Worm (Caenorhabditis elegans) whole organism, late embryonic: ENCODE measurements around the gene C33F10.11.

Source experiments
- C38D4.7 ChIP-seq: fragments of 200-800 bp; sonication (Bioruptor generic); optimal IDR thresholded peaks from 2 replicates; lab custom pipeline; 2018; ENCODE audit warnings: mild to moderate bottlenecking, missing genetic modification characterization, moderate library complexity, missing compliant biosample characterization
- K02D7.2 ChIP-seq: sonication (generic microtip); optimal IDR thresholded peaks from 2 replicates; lab custom pipeline; 2017; ENCODE audit warnings: mild to moderate bottlenecking, missing genetic modification characterization, missing compliant biosample characterization
- T23F11.4 ChIP-seq: fragments of 200-800 bp; sonication (Bioruptor generic); optimal IDR thresholded peaks from 2 replicates; lab custom pipeline; 2018; ENCODE audit warnings: mild to moderate bottlenecking, missing genetic modification characterization, missing compliant biosample characterization
- ahr-1 ChIP-seq: sonication (generic microtip); optimal IDR thresholded peaks from 2 replicates; lab custom pipeline; 2016; ENCODE audit warnings: missing genetic modification characterization, missing compliant biosample characterization
- ama-1 ChIP-seq: fragments of 150-350 bp; optimal IDR thresholded peaks from 2 replicates; lab custom pipeline; 2014
- ceh-19 ChIP-seq: fragments of 200-800 bp; sonication (Bioruptor generic); optimal IDR thresholded peaks from 2 replicates; lab custom pipeline; 2018; ENCODE audit warnings: mild to moderate bottlenecking, missing genetic modification characterization, missing compliant biosample characterization
- ceh-2 ChIP-seq: sonication (generic microtip); optimal IDR thresholded peaks from 2 replicates; lab custom pipeline; 2016; ENCODE audit warnings: missing genotype, missing genetic modification characterization, missing compliant biosample characterization
- ceh-22 ChIP-seq: sonication (generic microtip); optimal IDR thresholded peaks from 2 replicates; lab custom pipeline; 2017; ENCODE audit warnings: missing biosample characterization, missing genetic modification characterization
- ceh-24 ChIP-seq: sonication (generic microtip); optimal IDR thresholded peaks from 2 replicates; lab custom pipeline; 2016; ENCODE audit warnings: mild to moderate bottlenecking, missing genetic modification characterization, missing compliant biosample characterization
- ceh-34 ChIP-seq: sonication (generic microtip); optimal IDR thresholded peaks from 2 replicates; lab custom pipeline; 2016; ENCODE audit warnings: mild to moderate bottlenecking, missing genetic modification characterization, missing compliant biosample characterization
- ceh-48 ChIP-seq: sonication (generic microtip); optimal IDR thresholded peaks from 2 replicates; lab custom pipeline; 2016; ENCODE audit warnings: missing genetic modification characterization, inconsistent platforms, missing compliant biosample characterization
- ceh-6 ChIP-seq: fragments of 200-800 bp; sonication (Bioruptor generic); optimal IDR thresholded peaks from 2 replicates; lab custom pipeline; 2018; ENCODE audit warnings: mild to moderate bottlenecking, missing genetic modification characterization, missing compliant biosample characterization
- elt-2 ChIP-seq: sonication (generic microtip); optimal IDR thresholded peaks from 2 replicates; lab custom pipeline; 2016; ENCODE audit warnings: missing genetic modification reagents, missing genetic modification characterization, missing compliant biosample characterization
- elt-4 ChIP-seq: sonication (generic microtip); optimal IDR thresholded peaks from 2 replicates; lab custom pipeline; 2016; ENCODE audit warnings: missing genetic modification characterization, missing compliant biosample characterization
- fkh-6 ChIP-seq: sonication (generic microtip); optimal IDR thresholded peaks from 2 replicates; lab custom pipeline; 2016; ENCODE audit warnings: missing genetic modification characterization, missing compliant biosample characterization
- hlh-30 ChIP-seq: sonication (generic microtip); optimal IDR thresholded peaks from 2 replicates; lab custom pipeline; 2017; ENCODE audit warnings: antibody characterized with exemption, missing genetic modification characterization, missing compliant biosample characterization; ENCODE audit not compliant: insufficient read depth
- mec-3 ChIP-seq: sonication (generic microtip); optimal IDR thresholded peaks from 2 replicates; lab custom pipeline; 2016; ENCODE audit warnings: borderline replicate concordance, missing genetic modification characterization, missing compliant biosample characterization
- nfya-1 ChIP-seq: sonication (generic microtip); optimal IDR thresholded peaks from 2 replicates; lab custom pipeline; 2017; ENCODE audit warnings: missing genetic modification characterization, mild to moderate bottlenecking, missing compliant biosample characterization, antibody characterized with exemption, moderate library complexity
- nhr-11 ChIP-seq: fragments of 150-350 bp; optimal IDR thresholded peaks from 2 replicates; lab custom pipeline; 2014; ENCODE audit warnings: missing biosample characterization, missing genetic modification characterization
- nhr-232 ChIP-seq: sonication (generic microtip); optimal IDR thresholded peaks from 2 replicates; lab custom pipeline; 2016; ENCODE audit warnings: missing genetic modification characterization, missing compliant biosample characterization
- odd-2 ChIP-seq: sonication (generic microtip); optimal IDR thresholded peaks from 2 replicates; lab custom pipeline; 2017; ENCODE audit warnings: antibody characterized with exemption, mild to moderate bottlenecking, missing genetic modification characterization, missing compliant biosample characterization
- pat-9 ChIP-seq: fragments of 200-800 bp; sonication (Bioruptor generic); optimal IDR thresholded peaks from 2 replicates; lab custom pipeline; 2018; ENCODE audit warnings: mild to moderate bottlenecking, missing genetic modification characterization, moderate library complexity, missing compliant biosample characterization
- pax-1 ChIP-seq: fragments of 150-350 bp; optimal IDR thresholded peaks from 2 replicates; lab custom pipeline; 2014; ENCODE audit warnings: missing biosample characterization, missing genetic modification characterization
- pha-4 ChIP-seq: fragments of 150-350 bp; optimal IDR thresholded peaks from 2 replicates; lab custom pipeline; 2018; ENCODE audit warnings: missing biosample characterization, missing genetic modification reagents, missing genetic modification characterization
- pqm-1 ChIP-seq: sonication (generic microtip); optimal IDR thresholded peaks from 2 replicates; lab custom pipeline; 2016; ENCODE audit warnings: missing genetic modification characterization, missing compliant biosample characterization
- pros-1 ChIP-seq: fragments of 150-350 bp; optimal IDR thresholded peaks from 2 replicates; lab custom pipeline; 2014; ENCODE audit warnings: missing biosample characterization, missing genetic modification reagents, missing genetic modification characterization
- rnt-1 ChIP-seq: sonication (generic microtip); optimal IDR thresholded peaks from 2 replicates; lab custom pipeline; 2016; ENCODE audit warnings: missing genetic modification characterization, missing compliant biosample characterization
- sdc-2 ChIP-seq: sonication (generic microtip); optimal IDR thresholded peaks from 2 replicates; lab custom pipeline; 2016; ENCODE audit warnings: missing genotype, missing genetic modification characterization, missing compliant biosample characterization
- sox-2 ChIP-seq: fragments of 200-800 bp; sonication (Bioruptor generic); IDR thresholded peaks from 2 replicates; pipeline ENCODE4 v1.3.6; 2022; ENCODE audit warnings: missing genetic modification reagents, missing genetic modification characterization, missing compliant biosample characterization
- sox-4 ChIP-seq: sonication (generic microtip); optimal IDR thresholded peaks from 2 replicates; lab custom pipeline; 2017; ENCODE audit warnings: mild to moderate bottlenecking, missing genetic modification characterization, inconsistent platforms, missing compliant biosample characterization
- syd-9 ChIP-seq: sonication (generic microtip); optimal IDR thresholded peaks from 2 replicates; lab custom pipeline; 2016; ENCODE audit warnings: mild to moderate bottlenecking, missing genetic modification characterization, moderate library complexity, missing compliant biosample characterization
- tbx-2 ChIP-seq: sonication (generic microtip); optimal IDR thresholded peaks from 2 replicates; lab custom pipeline; 2016; ENCODE audit warnings: missing genetic modification characterization, missing compliant biosample characterization
- ttx-3 ChIP-seq: sonication (generic microtip); optimal IDR thresholded peaks from 2 replicates; lab custom pipeline; 2016; ENCODE audit warnings: missing genetic modification reagents, missing genetic modification characterization, missing compliant biosample characterization
- unc-3 ChIP-seq, 2 experiments: fragments of 200-800 bp in 1 of 2; sonication (Bioruptor generic) in 1 of 2; sonication (generic microtip) in 1 of 2; conservative IDR thresholded peaks in 1 of 2; optimal IDR thresholded peaks in 1 of 2; 2 replicates each; pipeline versions ENCODE4 v1.3.6 to Lab custom; 2016 to 2022; ENCODE audit warnings: missing compliant biosample characterization in 2 of 2, missing genetic modification characterization in 2 of 2, missing genetic modification reagents in 1 of 2
- unc-55 ChIP-seq: sonication (generic microtip); optimal IDR thresholded peaks from 2 replicates; lab custom pipeline; 2017; ENCODE audit warnings: missing biosample characterization, missing genetic modification reagents, missing genetic modification characterization
- zip-5 ChIP-seq: sonication (generic microtip); optimal IDR thresholded peaks from 2 replicates; lab custom pipeline; 2016; ENCODE audit warnings: missing genetic modification characterization, missing compliant biosample characterization

The C33F10.11 gene

DNA sequence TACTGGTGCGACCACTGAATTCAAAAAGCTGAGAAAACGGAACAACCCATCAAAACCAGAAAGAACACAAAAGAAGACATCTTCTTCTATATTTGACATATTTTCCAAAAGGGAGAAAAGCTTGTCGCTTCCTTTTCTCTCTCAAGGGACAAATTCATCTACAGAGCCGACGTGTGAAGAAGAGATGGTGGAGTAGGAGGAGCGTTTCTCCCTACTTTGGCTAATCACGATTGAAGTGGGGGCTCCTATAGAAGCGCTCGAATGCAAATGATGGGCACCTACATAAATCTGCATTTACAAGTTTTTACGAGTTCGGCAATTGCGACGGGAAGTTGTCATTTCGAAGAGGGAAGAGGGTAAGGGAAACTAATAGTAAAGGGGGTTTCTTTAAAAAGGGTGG is 28.4 kb downstream of the C33F10.11 start:
- TF ChIP-seq pha-4 (tag; lab: Kevin White, UChicago) (no peak), K02D7.2 (no peak), T23F11.4 (GFP tag; lab: Kevin White, UChicago) (no peak), pax-1 (tag; lab: Kevin White, UChicago) (no peak), ama-1 (lab: Kevin White, UChicago) (no peak), pros-1 (tag; lab: Kevin White, UChicago) (no peak), zip-5 (tag; lab: Kevin White, UChicago) (no peak), ceh-48 (no peak), hlh-30 (tag; lab: Kevin White, UChicago) (no peak), nhr-232 (tag; lab: Kevin White, UChicago) (no peak), sdc-2 (tag; lab: Kevin White, UChicago) (no peak), elt-4 (tag; lab: Kevin White, UChicago) (no peak), fkh-6 (tag; lab: Kevin White, UChicago) (no peak), ceh-24 (tag; lab: Kevin White, UChicago) (no peak), mec-3 (tag; lab: Kevin White, UChicago) (no peak), C38D4.7 (no peak)
- TF ChIP-seq, all 69 proteins: peak for 0

DNA sequence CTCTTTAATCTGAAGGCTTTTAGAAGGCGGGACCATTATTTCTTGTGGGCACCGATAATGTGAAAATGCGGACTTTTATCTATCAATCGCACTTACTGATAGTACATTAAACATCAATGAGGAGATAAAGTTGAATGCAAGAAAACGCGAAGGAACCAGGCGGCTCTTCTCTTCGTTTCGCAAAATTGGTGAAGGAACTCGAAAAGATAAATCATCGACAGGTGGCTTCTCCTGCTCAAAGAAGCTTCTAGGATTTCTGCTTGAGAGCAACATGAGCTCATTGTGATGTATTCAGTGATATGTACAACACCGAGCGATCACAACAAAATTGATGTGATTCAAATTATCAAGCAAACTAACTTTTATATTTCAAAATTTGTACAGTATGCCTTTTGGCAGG is 28.9 kb downstream of the C33F10.11 start:
- peak; percentile 52 for TF ChIP-seq rnt-1
- TF ChIP-seq elt-2 (tag; lab: Kevin White, UChicago) = no peak
- peak; percentile 61 for TF ChIP-seq unc-55 (GFP tag; lab: Kevin White, UChicago)
- TF ChIP-seq, all 69 proteins: peak for 2

DNA sequence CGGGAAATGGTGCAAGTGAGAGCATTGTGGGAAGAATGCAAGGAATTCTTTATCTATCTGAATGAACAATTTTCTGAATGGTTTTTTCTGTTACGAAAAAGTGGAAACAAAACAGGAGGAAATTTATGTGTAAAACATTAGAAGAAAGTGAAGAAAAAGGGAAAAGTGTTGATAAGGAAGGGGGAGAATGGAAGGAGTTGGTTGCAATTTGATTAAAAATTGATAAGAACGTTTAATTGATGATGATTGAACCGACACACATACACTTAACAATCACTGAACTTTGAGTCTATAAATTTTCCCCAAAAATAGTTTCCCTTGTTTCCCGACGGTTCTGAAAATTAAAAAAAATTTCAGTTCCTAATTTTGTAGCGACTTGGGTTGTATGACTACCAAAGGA is 31.7 kb downstream of the C33F10.11 start:
- TF ChIP-seq ceh-6 = no peak
- TF ChIP-seq elt-2 (tag; lab: Kevin White, UChicago) = peak; percentile 80

DNA sequence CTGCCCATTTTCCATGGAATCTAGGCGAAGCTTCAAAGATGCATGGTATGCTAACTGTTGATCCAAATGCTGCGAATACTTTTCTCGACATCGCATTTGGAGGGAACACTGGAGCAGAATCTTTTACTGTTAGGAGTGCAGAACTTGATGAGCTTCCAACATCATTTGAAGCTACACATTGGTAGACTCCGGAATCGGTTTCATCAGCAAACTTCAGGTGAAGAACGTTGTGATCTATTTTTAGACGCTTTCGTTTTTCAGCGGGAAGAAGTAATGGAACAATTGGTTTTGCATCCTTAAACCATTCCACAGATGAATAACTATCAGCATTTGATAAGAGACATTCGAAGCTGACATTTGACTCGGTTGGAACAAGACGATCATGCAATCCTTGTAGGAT is 34.1 kb downstream of the C33F10.11 start:
- TF ChIP-seq sox-4 (tag; lab: Kevin White, UChicago) = no peak
- TF ChIP-seq, all 69 proteins: peak for 0

DNA sequence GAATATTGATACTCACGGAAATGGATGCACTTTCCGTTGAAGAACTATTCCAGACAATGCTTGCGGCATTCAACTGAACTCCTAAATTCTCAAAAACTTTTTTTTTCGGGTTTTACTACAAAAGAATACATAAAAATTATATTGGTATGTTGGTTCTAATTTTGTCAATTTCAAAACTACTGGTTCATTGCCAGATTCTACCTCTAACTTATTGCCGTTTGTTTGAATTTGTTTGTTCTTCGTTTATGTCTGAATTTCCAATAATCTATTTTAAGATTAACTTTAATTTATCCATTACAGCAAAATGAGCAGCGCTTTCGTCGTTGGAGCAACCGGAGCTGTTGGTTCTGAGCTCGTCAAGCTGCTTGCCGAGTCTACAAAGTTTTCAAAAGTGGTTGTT is 37.6 kb downstream of the C33F10.11 start, which contains the start of gene C33F10.14:
Gene C33F10.14, plus strand, starts transcription at position 301 of the 400 bp plus-strand sequence.
- TF ChIP-seq nhr-11 (tag; lab: Kevin White, UChicago) = no peak
- no peak for TF ChIP-seq syd-9 (tag; lab: Kevin White, UChicago)
- no peak for TF ChIP-seq ceh-2 (tag; lab: Kevin White, UChicago)
- TF ChIP-seq odd-2 (tag; lab: Kevin White, UChicago) = no peak
- no peak for TF ChIP-seq sox-2 (GFP tag; lab: Robert Waterston, UW)
- TF ChIP-seq ceh-19 (GFP tag; lab: Kevin White, UChicago) = no peak

DNA sequence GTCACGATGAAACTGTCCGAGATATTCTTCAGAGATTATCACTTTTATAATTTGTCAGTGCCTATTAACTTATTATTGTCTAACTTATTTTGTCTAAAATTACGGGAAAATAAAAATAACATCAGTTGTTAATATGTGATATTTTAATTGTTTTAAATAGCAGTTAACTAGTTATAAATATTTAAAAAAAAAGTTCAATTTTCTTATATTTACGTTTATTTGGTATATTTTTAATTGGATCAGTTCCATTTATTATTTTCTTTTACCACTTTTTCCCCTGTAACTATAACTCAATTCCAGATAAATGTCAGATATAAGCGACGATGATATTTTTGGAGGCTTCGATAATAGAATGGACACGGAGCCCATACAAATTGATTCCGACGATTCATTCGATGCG is 39.2 kb downstream of the C33F10.11 start, which contains the start of gene C33F10.4:
Gene C33F10.4, plus strand, starts transcription at position 301 of the 400 bp plus-strand sequence.
- TF ChIP-seq C38D4.7 (no peak), ceh-19 (GFP tag; lab: Kevin White, UChicago) (no peak), nhr-11 (tag; lab: Kevin White, UChicago) (no peak), ttx-3 (tag; lab: Kevin White, UChicago) (no peak), sdc-2 (tag; lab: Kevin White, UChicago) (no peak), odd-2 (tag; lab: Kevin White, UChicago) (no peak), ceh-34 (tag; lab: Kevin White, UChicago) (no peak), nfya-1 (tag; lab: Kevin White, UChicago) (no peak), unc-3 (GFP tag; conservative IDR thresholded peaks at IDR 0.05; lab: Robert Waterston, UW) (no peak), unc-3 (tag; optimal IDR thresholded peaks at IDR 0.05; lab: Kevin White, UChicago) (no peak), ceh-22 (tag; lab: Kevin White, UChicago) (no peak), pat-9 (tag; lab: Kevin White, UChicago) (no peak), ahr-1 (tag; lab: Kevin White, UChicago) (no peak), tbx-2 (tag; lab: Kevin White, UChicago) (no peak), pqm-1 (tag; lab: Kevin White, UChicago) (no peak), K02D7.2 (no peak)
